Worm (Caenorhabditis elegans) whole organism, L3 larva: ENCODE measurements around the gene F40G9.15.

ENCODE experiments used
- R02D3.7 ChIP-seq: fragments of 150-350 bp; optimal IDR thresholded peaks from 2 replicates; lab custom pipeline; 2014; ENCODE audit warnings: missing biosample characterization, missing genetic modification characterization
- ZK546.5 ChIP-seq: sonication (generic microtip); optimal IDR thresholded peaks from 2 replicates; lab custom pipeline; 2017; ENCODE audit warnings: missing biosample characterization, missing genetic modification characterization
- aly-2 ChIP-seq: fragments of 150-350 bp; optimal IDR thresholded peaks from 2 replicates; lab custom pipeline; 2014; ENCODE audit warnings: missing biosample characterization, missing genetic modification characterization
- ama-1 ChIP-seq: fragments of 150-350 bp; optimal IDR thresholded peaks from 2 replicates; lab custom pipeline; 2018
- ceh-28 ChIP-seq: fragments of 150-350 bp; optimal IDR thresholded peaks from 2 replicates; lab custom pipeline; 2014; ENCODE audit warnings: missing biosample characterization, missing genetic modification reagents, missing genetic modification characterization
- ceh-82 ChIP-seq: fragments of 150-350 bp; optimal IDR thresholded peaks from 2 replicates; lab custom pipeline; 2014; ENCODE audit warnings: missing biosample characterization, missing genetic modification characterization
- ceh-9 ChIP-seq: sonication (generic microtip); optimal IDR thresholded peaks from 2 replicates; lab custom pipeline; 2018; ENCODE audit warnings: missing biosample characterization, missing genetic modification characterization
- daf-12 ChIP-seq: fragments of 150-350 bp; optimal IDR thresholded peaks from 2 replicates; lab custom pipeline; 2014; ENCODE audit warnings: missing biosample characterization, missing genetic modification reagents, missing genetic modification characterization
- egl-27 ChIP-seq: sonication (generic microtip); optimal IDR thresholded peaks from 4 replicates; lab custom pipeline; 2017; ENCODE audit warnings: missing biosample characterization, missing genetic modification reagents, missing genetic modification characterization
- egl-5 ChIP-seq: fragments of 150-350 bp; optimal IDR thresholded peaks from 2 replicates; lab custom pipeline; 2017; ENCODE audit warnings: missing biosample characterization, missing genetic modification reagents, missing genetic modification characterization, inconsistent platforms
- elt-1 ChIP-seq: fragments of 150-350 bp; optimal IDR thresholded peaks from 2 replicates; lab custom pipeline; 2014; ENCODE audit warnings: missing biosample characterization, missing genetic modification characterization
- elt-2 ChIP-seq: sonication (generic microtip); optimal IDR thresholded peaks from 2 replicates; lab custom pipeline; 2016; ENCODE audit warnings: missing genetic modification reagents, mild to moderate bottlenecking, missing genetic modification characterization, missing compliant biosample characterization
- elt-3 ChIP-seq, 3 experiments: fragments of 150-350 bp in 1 of 3; sonication (generic microtip) in 2 of 3; optimal IDR thresholded peaks; 2 replicates in 2 of 3; 4 replicates in 1 of 3; lab custom pipeline; 2014 to 2017; ENCODE audit warnings: missing biosample characterization in 3 of 3, missing genetic modification characterization in 3 of 3
- eor-1 ChIP-seq, 2 experiments: fragments of 150-350 bp; optimal IDR thresholded peaks; 2 replicates each; lab custom pipeline; 2014 to 2018; ENCODE audit warnings: missing biosample characterization in 2 of 2, missing genetic modification characterization in 2 of 2
- fkh-10 ChIP-seq: sonication (generic microtip); optimal IDR thresholded peaks from 2 replicates; lab custom pipeline; 2017; ENCODE audit warnings: missing biosample characterization, missing genetic modification reagents, missing genetic modification characterization
- fkh-2 ChIP-seq: fragments of 150-350 bp; optimal IDR thresholded peaks from 2 replicates; lab custom pipeline; 2014; ENCODE audit warnings: missing biosample characterization, missing genetic modification reagents, missing genetic modification characterization
- fos-1 ChIP-seq: fragments of 150-350 bp; optimal IDR thresholded peaks from 2 replicates; lab custom pipeline; 2014; ENCODE audit warnings: missing biosample characterization, missing genetic modification characterization
- hmg-11 ChIP-seq: sonication (generic microtip); optimal IDR thresholded peaks from 2 replicates; lab custom pipeline; 2016; ENCODE audit warnings: missing genetic modification characterization, missing compliant biosample characterization
- jun-1 ChIP-seq: fragments of 150-350 bp; optimal IDR thresholded peaks from 2 replicates; lab custom pipeline; 2014; ENCODE audit warnings: missing biosample characterization, missing genetic modification reagents, missing genetic modification characterization
- lin-39 ChIP-seq: fragments of 150-350 bp; optimal IDR thresholded peaks from 2 replicates; lab custom pipeline; 2018; ENCODE audit warnings: missing biosample characterization, missing genetic modification reagents, missing genetic modification characterization
- lsy-12 ChIP-seq: sonication (generic microtip); optimal IDR thresholded peaks from 2 replicates; lab custom pipeline; 2016; ENCODE audit warnings: mild to moderate bottlenecking, missing genetic modification characterization, missing compliant biosample characterization
- mml-1 ChIP-seq: fragments of 150-350 bp; sonication (generic microtip); optimal IDR thresholded peaks from 3 replicates; lab custom pipeline; 2014; ENCODE audit warnings: missing biosample characterization, missing genetic modification characterization
- nfya-1 ChIP-seq: sonication (generic microtip); optimal IDR thresholded peaks from 2 replicates; lab custom pipeline; 2017; ENCODE audit warnings: missing genetic modification characterization, mild to moderate bottlenecking, missing compliant biosample characterization, antibody characterized with exemption, moderate library complexity; ENCODE audit not compliant: insufficient read depth
- nhr-11 ChIP-seq: fragments of 150-350 bp; optimal IDR thresholded peaks from 2 replicates; lab custom pipeline; 2014; ENCODE audit warnings: missing biosample characterization, missing genetic modification characterization
- nhr-23 ChIP-seq: fragments of 150-350 bp; optimal IDR thresholded peaks from 2 replicates; lab custom pipeline; 2014; ENCODE audit warnings: missing biosample characterization, missing genetic modification reagents, missing genetic modification characterization
- nhr-237 ChIP-seq: fragments of 150-350 bp; optimal IDR thresholded peaks from 2 replicates; lab custom pipeline; 2014; ENCODE audit warnings: missing biosample characterization, missing genetic modification characterization
- nhr-25 ChIP-seq: sonication (generic microtip); optimal IDR thresholded peaks from 2 replicates; lab custom pipeline; 2017; ENCODE audit warnings: missing biosample characterization, missing genetic modification characterization
- nhr-43 ChIP-seq: sonication (generic microtip); optimal IDR thresholded peaks from 2 replicates; lab custom pipeline; 2016; ENCODE audit warnings: mild to moderate bottlenecking, missing genetic modification characterization, missing compliant biosample characterization; ENCODE audit not compliant: poor library complexity, severe bottlenecking
- nhr-67 ChIP-seq: fragments of 150-350 bp; optimal IDR thresholded peaks from 2 replicates; lab custom pipeline; 2014; ENCODE audit warnings: missing biosample characterization, missing genetic modification characterization
- nhr-76 ChIP-seq: fragments of 150-350 bp; sonication (generic microtip); optimal IDR thresholded peaks from 5 replicates; lab custom pipeline; 2014; ENCODE audit warnings: missing biosample characterization, missing genetic modification characterization
- nhr-77 ChIP-seq: fragments of 150-350 bp; optimal IDR thresholded peaks from 2 replicates; lab custom pipeline; 2014; ENCODE audit warnings: missing biosample characterization, missing genetic modification characterization
- pha-4 ChIP-seq: fragments of 150-350 bp; optimal IDR thresholded peaks from 2 replicates; lab custom pipeline; 2014; ENCODE audit warnings: missing biosample characterization, missing genetic modification reagents, missing genetic modification characterization
- pqm-1 ChIP-seq: fragments of 150-350 bp; optimal IDR thresholded peaks from 2 replicates; lab custom pipeline; 2017; ENCODE audit warnings: missing biosample characterization, missing genetic modification characterization, inconsistent platforms
- sea-2 ChIP-seq: fragments of 150-350 bp; sonication (generic microtip); optimal IDR thresholded peaks from 4 replicates; lab custom pipeline; 2014; ENCODE audit warnings: missing biosample characterization, missing genetic modification reagents, missing genetic modification characterization
- skn-1 ChIP-seq: fragments of 150-350 bp; optimal IDR thresholded peaks from 2 replicates; lab custom pipeline; 2014; ENCODE audit warnings: missing biosample characterization, missing genetic modification characterization
- tbx-2 ChIP-seq: sonication (generic microtip); optimal IDR thresholded peaks from 2 replicates; lab custom pipeline; 2016; ENCODE audit warnings: mild to moderate bottlenecking, missing genetic modification characterization, missing compliant biosample characterization
- unc-39 ChIP-seq: sonication (generic microtip); optimal IDR thresholded peaks from 4 replicates; lab custom pipeline; 2017; ENCODE audit warnings: missing biosample characterization, missing genetic modification characterization
- unc-62 ChIP-seq: fragments of 150-350 bp; sonication (generic microtip); optimal IDR thresholded peaks from 4 replicates; lab custom pipeline; 2014; ENCODE audit warnings: missing biosample characterization, missing genetic modification reagents, missing genetic modification characterization
- zag-1 ChIP-seq: fragments of 150-350 bp; optimal IDR thresholded peaks from 2 replicates; lab custom pipeline; 2014; ENCODE audit warnings: missing biosample characterization, missing genetic modification characterization
- ztf-11 ChIP-seq: fragments of 150-350 bp; optimal IDR thresholded peaks from 2 replicates; lab custom pipeline; 2014; ENCODE audit warnings: missing biosample characterization, missing genetic modification characterization
- ztf-4 ChIP-seq: fragments of 150-350 bp; optimal IDR thresholded peaks from 2 replicates; lab custom pipeline; 2014; ENCODE audit warnings: missing biosample characterization, missing genetic modification characterization

Gene F40G9.15

DNA sequence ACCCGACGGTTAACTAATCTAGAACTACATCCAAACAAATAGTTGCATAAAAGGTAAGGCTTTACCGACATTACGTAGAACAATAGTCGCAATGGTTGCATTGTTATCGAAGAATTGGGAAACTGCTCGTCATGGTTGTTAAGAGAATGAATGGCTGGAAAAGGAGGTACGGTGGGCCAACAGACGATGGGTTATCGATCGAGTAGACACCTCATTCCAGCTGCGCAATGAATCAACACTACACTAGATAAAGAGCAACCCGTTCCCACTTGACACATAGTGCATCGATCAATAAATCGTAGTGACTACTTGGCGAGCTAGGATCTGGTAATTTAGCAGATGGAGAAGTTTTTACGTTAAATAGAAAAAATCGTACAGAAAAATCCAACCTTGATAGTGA lies 37.1 kb upstream of the F40G9.15 start, which contains the start of the genes T17A3.12 and fbxb-83:
Gene T17A3.12 (minus strand): TSS at position 101 of the 400 bp plus-strand sequence.
Gene fbxb-83 (minus strand): TSS at position 134 of the 400 bp plus-strand sequence.
- no peak for TF ChIP-seq daf-12
- TF ChIP-seq ceh-28 (tag; lab: Kevin White, UChicago): no peak
- TF ChIP-seq elt-3 (tag; optimal IDR thresholded peaks at IDR 0.05; lab: Kevin White, UChicago): no peak
- TF ChIP-seq fos-1 (tag; lab: Kevin White, UChicago): no peak
- TF ChIP-seq lin-39 (tag; lab: Kevin White, UChicago): no peak
- TF ChIP-seq skn-1: no peak
- no peak for TF ChIP-seq hmg-11
- TF ChIP-seq nhr-25 (tag; lab: Kevin White, UChicago): no peak
- TF ChIP-seq R02D3.7 (tag; lab: Kevin White, UChicago): no peak
- TF ChIP-seq fkh-10 (GFP tag; lab: Kevin White, UChicago): no peak
- TF ChIP-seq, all 47 proteins: peak for 0

DNA sequence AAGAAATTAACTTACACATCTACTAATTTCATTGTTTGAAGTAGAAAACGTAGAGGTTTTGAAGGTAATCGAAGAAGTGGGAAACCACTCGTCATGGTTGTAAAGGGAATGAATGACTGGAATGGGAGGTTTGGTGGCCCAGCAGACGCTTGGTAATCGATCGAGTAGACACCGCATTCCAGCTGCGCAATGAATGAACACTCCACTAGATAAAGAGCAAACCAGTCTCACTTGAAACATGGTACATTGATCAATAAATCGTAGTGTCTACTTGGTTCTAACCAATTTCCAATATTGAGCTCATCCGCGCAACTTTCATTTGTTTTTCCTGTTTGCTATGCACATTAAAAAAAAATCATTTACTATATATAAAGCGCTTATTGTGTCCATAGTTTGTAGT lies 35.8 kb upstream of the F40G9.15 start, which contains the start of gene fbxb-84:
Gene fbxb-84 (minus strand): TSS at position 101 of the 400 bp plus-strand sequence.
- TF ChIP-seq R02D3.7 (tag; lab: Kevin White, UChicago) (no peak), lin-39 (tag; lab: Kevin White, UChicago) (no peak), elt-2 (tag; lab: Kevin White, UChicago) (no peak), sea-2 (no peak), daf-12 (no peak), tbx-2 (no peak), nhr-23 (tag; lab: Kevin White, UChicago) (no peak), lsy-12 (no peak), elt-1 (no peak), skn-1 (no peak), nhr-43 (tag; lab: Kevin White, UChicago) (no peak), nhr-11 (tag; lab: Kevin White, UChicago) (no peak), zag-1 (tag; lab: Kevin White, UChicago) (no peak), nhr-76 (tag; lab: Kevin White, UChicago) (no peak), ceh-9 (no peak), nhr-67 (no peak), aly-2 (no peak), hmg-11 (no peak), pha-4 (tag; lab: Kevin White, UChicago) (no peak), pqm-1 (tag; lab: Kevin White, UChicago) (no peak)

DNA sequence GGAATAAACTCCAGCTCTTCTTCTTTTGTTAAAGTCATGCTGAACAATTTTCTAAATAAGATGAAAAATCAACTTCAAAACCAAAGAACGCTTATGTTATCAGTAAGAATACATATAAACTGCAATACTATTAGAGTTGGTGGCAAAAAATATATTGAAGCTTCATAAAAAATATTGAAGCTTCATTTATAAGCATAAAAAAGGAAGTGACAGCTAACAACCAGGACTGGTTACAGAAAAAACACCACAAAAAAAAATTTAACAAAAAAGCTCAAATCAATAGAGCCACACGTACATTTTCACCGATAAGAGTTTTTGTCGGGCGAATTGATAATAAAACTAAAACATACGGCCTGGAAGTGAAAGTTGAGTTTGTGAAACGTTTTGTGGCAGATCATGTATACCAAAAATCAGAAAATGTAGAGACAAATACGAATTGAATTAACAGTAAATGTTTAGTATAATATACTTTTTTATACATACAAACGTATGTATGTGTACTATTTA lies 34.6 kb upstream of the F40G9.15 start, which contains the start of gene sqst-5:
Gene sqst-5 (minus strand): TSS at position 51 of the 507 bp plus-strand sequence.
- TF ChIP-seq ama-1 (lab: Kevin White, UChicago): no peak
- peak; percentile 76 for TF ChIP-seq elt-2 (tag; lab: Kevin White, UChicago)
- TF ChIP-seq pqm-1 (tag; lab: Kevin White, UChicago): peak; percentile 59

ce11 chrIII:149132-149531 lies 33.0 kb upstream of the F40G9.15 start:
- no peak for TF ChIP-seq mml-1 (tag; lab: Kevin White, UChicago)
- no peak for TF ChIP-seq nfya-1 (tag; lab: Kevin White, UChicago)
- no peak for TF ChIP-seq skn-1
- no peak for TF ChIP-seq ZK546.5
- no peak for TF ChIP-seq hmg-11
- TF ChIP-seq lsy-12: no peak
- TF ChIP-seq nhr-23 (tag; lab: Kevin White, UChicago): no peak
- no peak for TF ChIP-seq nhr-77 (tag; lab: Kevin White, UChicago)
- no peak for TF ChIP-seq elt-3 (tag; optimal IDR thresholded peaks at IDR 0.05; lab: Kevin White, UChicago)
- no peak for TF ChIP-seq unc-39
- no peak for TF ChIP-seq elt-2 (tag; lab: Kevin White, UChicago)
- no peak for TF ChIP-seq ztf-4 (tag; lab: Kevin White, UChicago)
- TF ChIP-seq egl-27: no peak

DNA sequence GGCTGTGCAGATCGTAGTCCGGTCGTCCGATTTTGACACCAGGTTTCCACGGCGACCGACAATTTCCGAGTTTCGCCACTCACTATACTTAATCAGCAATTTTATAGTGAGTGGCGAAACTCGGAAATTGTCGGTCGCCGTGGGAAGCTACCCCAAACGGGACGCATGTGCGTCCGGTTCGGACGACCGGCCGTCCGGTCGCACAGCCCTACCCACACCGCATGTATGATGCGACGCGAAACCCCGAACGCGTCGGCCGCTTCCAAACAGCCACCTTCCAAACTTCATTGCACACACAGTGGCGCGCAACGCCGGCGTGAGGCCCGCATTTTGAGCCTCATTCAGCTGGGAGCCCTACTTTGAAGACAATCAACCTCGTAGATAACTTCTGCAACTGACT lies 31.1 kb upstream of the F40G9.15 start:
- no peak for TF ChIP-seq ztf-11 (tag; lab: Kevin White, UChicago)
- TF ChIP-seq ZK546.5: no peak
- no peak for TF ChIP-seq jun-1 (tag; lab: Kevin White, UChicago)
- no peak for TF ChIP-seq elt-3 (tag; optimal IDR thresholded peaks at IDR 0.05; lab: Kevin White, UChicago)
- no peak for TF ChIP-seq egl-5 (tag; lab: Kevin White, UChicago)
- no peak for TF ChIP-seq ceh-82 (tag; lab: Kevin White, UChicago)
- TF ChIP-seq nhr-237: no peak
- TF ChIP-seq aly-2: no peak
- no peak for TF ChIP-seq R02D3.7 (tag; lab: Kevin White, UChicago)
- no peak for TF ChIP-seq mml-1 (tag; lab: Kevin White, UChicago)
- no peak for TF ChIP-seq unc-62
- TF ChIP-seq elt-2 (tag; lab: Kevin White, UChicago): no peak
- TF ChIP-seq eor-1 (tag; optimal IDR thresholded peaks at IDR 0.05; lab: Kevin White, UChicago): no peak
- TF ChIP-seq nhr-77 (tag; lab: Kevin White, UChicago): no peak
- TF ChIP-seq nhr-11 (tag; lab: Kevin White, UChicago): no peak
- TF ChIP-seq fkh-2: no peak
- TF ChIP-seq ama-1 (lab: Kevin White, UChicago): no peak
- no peak for TF ChIP-seq elt-1
- TF ChIP-seq ceh-28 (tag; lab: Kevin White, UChicago): no peak
